Fruit fly (Drosophila melanogaster): ENCODE results near the gene Cph.
A peak's percentile ranks its signal among the peaks of the same experiment; 100 is the strongest.

Gene Cph

DNA sequence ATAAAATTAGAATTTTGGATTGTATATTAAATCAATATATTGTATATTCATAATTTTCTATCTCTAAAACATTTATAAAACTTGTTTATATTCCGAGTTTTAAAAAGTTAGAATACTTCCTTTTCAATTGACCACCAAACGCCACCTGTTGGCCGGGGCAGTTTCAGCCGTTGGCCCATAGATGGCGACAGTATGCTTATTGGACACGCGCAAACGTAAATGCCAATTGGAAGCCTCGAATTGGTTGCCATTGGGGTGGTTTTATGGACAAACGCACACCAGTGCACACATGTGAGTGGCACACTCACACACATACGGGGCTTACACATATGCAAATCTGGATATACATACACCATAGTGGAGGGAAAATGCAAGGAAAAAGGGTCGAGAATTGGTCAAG lies 25.0 kb downstream of the Cph start (continued):
- TF ChIP-seq chif (GFP tag; optimal IDR thresholded peaks at IDR 0.05) (peak in 1 of 2 experiments; percentile 58), insv (GFP tag; optimal IDR thresholded peaks at IDR 0.05) (peak; percentile 96 to 100), Sox102F (GFP tag; optimal IDR thresholded peaks at IDR 0.05) (peak; percentile 35), onecut (GFP tag; IDR thresholded peaks at IDR 0.05) (peak; percentile 51), NfI (GFP tag; optimal IDR thresholded peaks at IDR 0.05) (peak; percentile 48), CG17328 (GFP tag; IDR thresholded peaks at IDR 0.05) (peak; percentile 34; the same call in 1 of the 2 replicates), Adf1 (GFP tag; IDR thresholded peaks at IDR 0.05) (no peak), Dip2 (GFP tag; IDR thresholded peaks at IDR 0.05) (peak; percentile 79), CG2116 (GFP tag; optimal IDR thresholded peaks at IDR 0.05) (peak; percentile 4), Awh (GFP tag; IDR thresholded peaks at IDR 0.05) (peak; percentile 19; the same call in 1 of the 2 replicates), CG9932 (GFP tag; IDR thresholded peaks at IDR 0.05) (peak; percentile 39; the same call in 1 of the 2 replicates), Lhr (GFP tag; optimal IDR thresholded peaks at IDR 0.05) (peak; percentile 23), mirr (GFP tag; optimal IDR thresholded peaks at IDR 0.05) (peak; percentile 12), croc (GFP tag; conservative IDR thresholded peaks at IDR 0.05) (0 out of 3 replicates have a peak, but pooled peaks have one; percentile 18), Sox100B (GFP tag; optimal IDR thresholded peaks at IDR 0.05) (peak; percentile 36), CG5180 (GFP tag; optimal IDR thresholded peaks at IDR 0.05) (peak; percentile 39), bsh (GFP tag; optimal IDR thresholded peaks at IDR 0.05) (peak in 1 of 2 experiments; percentile 27), ash1 (GFP tag; optimal IDR thresholded peaks at IDR 0.05) (peak; percentile 11), dmrt11E (tag; optimal IDR thresholded peaks at IDR 0.05) (peak; percentile 30), CG16815 (GFP tag; optimal IDR thresholded peaks at IDR 0.05) (peak; percentile 7), nmo (GFP tag; optimal IDR thresholded peaks at IDR 0.05) (peak; percentile 22), tio (GFP tag; optimal IDR thresholded peaks at IDR 0.05) (peak; percentile 9), sd (tag; optimal IDR thresholded peaks at IDR 0.05) (no peak), lov (optimal IDR thresholded peaks at IDR 0.05) (no peak), lov (GFP tag; IDR thresholded peaks at IDR 0.05) (0 out of 3 replicates have a peak, but pooled peaks have one; percentile 48), Gug (GFP tag; IDR thresholded peaks at IDR 0.05) (peak; percentile 20; the same call in 1 of the 4 replicates), CG9817 (tag; optimal IDR thresholded peaks at IDR 0.05) (peak; percentile 55), CG17829 (tag; optimal IDR thresholded peaks at IDR 0.05) (peak; percentile 60), CG11504 (tag; optimal IDR thresholded peaks at IDR 0.05) (peak; percentile 46), crol (GFP tag; IDR thresholded peaks at IDR 0.05) (no peak), CG2712 (tag; optimal IDR thresholded peaks at IDR 0.05) (peak; percentile 64), Pdp1 (GFP tag; optimal IDR thresholded peaks at IDR 0.05) (peak; percentile 9 to 13), CG4404 (GFP tag; IDR thresholded peaks at IDR 0.05) (no peak), CG6689 (GFP tag; IDR thresholded peaks at IDR 0.05) (0 out of 2 replicates have a peak, but pooled peaks have one; percentile 10), jing (GFP tag; optimal IDR thresholded peaks at IDR 0.05) (no peak), CG15479 (GFP tag; optimal IDR thresholded peaks at IDR 0.05) (peak; percentile 29), CG7786 (GFP tag; optimal IDR thresholded peaks at IDR 0.05) (no peak), CG10979 (tag; optimal IDR thresholded peaks at IDR 0.05) (peak; percentile 99), CG30431 (GFP tag; optimal IDR thresholded peaks at IDR 0.05) (peak; percentile 5), trem (tag; optimal IDR thresholded peaks at IDR 0.05) (peak; percentile 10), lab (GFP tag; optimal IDR thresholded peaks at IDR 0.05) (peak; percentile 27), al (GFP tag; IDR thresholded peaks at IDR 0.05) (no peak), CG10267 (tag; optimal IDR thresholded peaks at IDR 0.05) (peak; percentile 35), pnt (GFP tag; optimal IDR thresholded peaks at IDR 0.05) (no peak), Drgx (GFP tag; IDR thresholded peaks at IDR 0.05) (no peak), CG7839 (tag; optimal IDR thresholded peaks at IDR 0.05) (peak; percentile 43), CG31441 (GFP tag; IDR thresholded peaks at IDR 0.05) (peak; percentile 47), lilli (GFP tag; optimal IDR thresholded peaks at IDR 0.05) (no peak), E2f1 (GFP tag; IDR thresholded peaks at IDR 0.05) (0 out of 2 replicates have a peak, but pooled peaks have one; percentile 9), H15 (GFP tag; IDR thresholded peaks at IDR 0.05) (0 out of 3 replicates have a peak, but pooled peaks have one; percentile 13)
